Fruit fly (Drosophila melanogaster) whole organism, wandering third instar larva: ENCODE results near the gene ATPsynG.

Experiments used
- Abd-B ChIP-seq: fragments of >200 bp; optimal IDR thresholded peaks from 2 replicates; lab custom pipeline; 2017; ENCODE audit warnings: missing biosample characterization, missing genetic modification characterization
- CG32264 ChIP-seq: fragments of 200-800 bp; sonication (Bioruptor generic); optimal IDR thresholded peaks from 2 replicates; lab custom pipeline; 2016; ENCODE audit warnings: missing biosample characterization, missing genetic modification characterization
- CG9705 ChIP-seq: fragments of 200-800 bp; sonication (Bioruptor generic); optimal IDR thresholded peaks from 2 replicates; lab custom pipeline; 2018; ENCODE audit warnings: missing biosample characterization, mild to moderate bottlenecking, missing genetic modification characterization
- CrebA ChIP-seq: fragments of 200-800 bp; sonication (Bioruptor generic); optimal IDR thresholded peaks from 2 replicates; lab custom pipeline; 2016; ENCODE audit warnings: missing biosample characterization, mild to moderate bottlenecking, missing genetic modification characterization, borderline replicate concordance
- Dfd ChIP-seq: fragments of >200 bp; optimal IDR thresholded peaks from 2 replicates; lab custom pipeline; 2017; ENCODE audit warnings: missing biosample characterization, missing genetic modification characterization
- Dif ChIP-seq: fragments of 200-275, 200-300 bp; sonication (Bioruptor generic); optimal IDR thresholded peaks from 2 replicates; lab custom pipeline; 2018; ENCODE audit warnings: missing biosample characterization, missing genetic modification characterization; ENCODE audit not compliant: partially characterized antibody
- GATAd ChIP-seq: sonication (Bioruptor generic); optimal IDR thresholded peaks from 2 replicates; lab custom pipeline; 2016; ENCODE audit warnings: missing biosample characterization, missing genetic modification characterization
- HLH106 ChIP-seq: fragments of 200-800 bp; optimal IDR thresholded peaks from 3 replicates; lab custom pipeline; 2019; ENCODE audit warnings: missing biosample characterization, mild to moderate bottlenecking, missing genetic modification characterization, moderate library complexity
- Hnf4 ChIP-seq: fragments of 200-800 bp; sonication (Bioruptor generic); optimal IDR thresholded peaks from 2 replicates; lab custom pipeline; 2016; ENCODE audit warnings: missing biosample characterization, mild to moderate bottlenecking, missing genetic modification characterization
- Hr78 ChIP-seq: fragments of >200 bp; optimal IDR thresholded peaks from 2 replicates; lab custom pipeline; 2017; ENCODE audit warnings: missing biosample characterization, missing genetic modification characterization
- Hr83 ChIP-seq: fragments of 200-300 bp; sonication (Bioruptor generic); optimal IDR thresholded peaks from 2 replicates; lab custom pipeline; 2016; ENCODE audit warnings: missing biosample characterization, mild to moderate bottlenecking, missing genetic modification characterization, moderate library complexity; ENCODE audit not compliant: poor library complexity, severe bottlenecking
- Jra ChIP-seq: sonication (Bioruptor generic); optimal IDR thresholded peaks from 2 replicates; lab custom pipeline; 2016; ENCODE audit warnings: missing biosample characterization, missing genetic modification characterization
- Mio ChIP-seq: sonication (Bioruptor generic); optimal IDR thresholded peaks from 2 replicates; lab custom pipeline; 2016; ENCODE audit warnings: missing biosample characterization, missing genetic modification characterization
- Myc ChIP-seq: fragments of >200 bp; optimal IDR thresholded peaks from 2 replicates; lab custom pipeline; 2017
- N ChIP-seq: fragments of >200 bp; optimal IDR thresholded peaks from 2 replicates; lab custom pipeline; 2018; ENCODE audit warnings: missing biosample characterization, missing external identifiers, missing genetic modification characterization
- OdsH ChIP-seq: fragments of 200-800 bp; sonication (Bioruptor generic); optimal IDR thresholded peaks from 2 replicates; lab custom pipeline; 2016; ENCODE audit warnings: missing biosample characterization, mild to moderate bottlenecking, missing genetic modification characterization
- Rel ChIP-seq, 2 experiments: fragments of 200-800 bp; sonication (Bioruptor generic) in 1 of 2; optimal IDR thresholded peaks; 2 replicates in 1 of 2; 3 replicates in 1 of 2; lab custom pipeline; 2016 to 2019; ENCODE audit warnings: mild to moderate bottlenecking in 2 of 2, missing biosample characterization in 2 of 2, missing genetic modification characterization in 2 of 2, moderate library complexity in 1 of 2
- Sp1 ChIP-seq: fragments of 200-800 bp; sonication (Bioruptor generic); optimal IDR thresholded peaks from 3 replicates; lab custom pipeline; 2019; ENCODE audit warnings: missing biosample characterization, mild to moderate bottlenecking, missing genetic modification characterization, moderate library complexity
- Vsx2 ChIP-seq: fragments of 200-300, 225-300 bp; sonication (Bioruptor generic); optimal IDR thresholded peaks from 2 replicates; lab custom pipeline; 2018; ENCODE audit warnings: missing biosample characterization, missing genetic modification characterization; ENCODE audit not compliant: partially characterized antibody
- br ChIP-seq: fragments of 200-800 bp; sonication (Bioruptor generic); optimal IDR thresholded peaks from 2 replicates; lab custom pipeline; 2016; ENCODE audit warnings: missing biosample characterization, missing genetic modification characterization
- brk ChIP-seq: fragments of 200-800 bp; sonication (Bioruptor generic); optimal IDR thresholded peaks from 2 replicates; lab custom pipeline; 2016; ENCODE audit warnings: missing biosample characterization, mild to moderate bottlenecking, missing genetic modification characterization
- dl ChIP-seq, 2 experiments: fragments of 175-275, 200-275 bp in 1 of 2; fragments of 200-275 bp in 1 of 2; sonication (Bioruptor generic); optimal IDR thresholded peaks; lab custom pipeline; 2018; ENCODE audit warnings: mild to moderate bottlenecking in 2 of 2, missing biosample characterization in 2 of 2, missing genetic modification characterization in 2 of 2, moderate library complexity in 2 of 2; ENCODE audit not compliant: partially characterized antibody in 2 of 2, insufficient read depth in 1 of 2
- dmrt93B ChIP-seq: fragments of 200-800 bp; sonication (Bioruptor generic); optimal IDR thresholded peaks from 2 replicates; lab custom pipeline; 2018; ENCODE audit warnings: missing biosample characterization, mild to moderate bottlenecking, missing genetic modification characterization
- dsf ChIP-seq: sonication (Bioruptor generic); optimal IDR thresholded peaks from 2 replicates; lab custom pipeline; 2016; ENCODE audit warnings: missing biosample characterization, missing genetic modification characterization, borderline replicate concordance
- ey ChIP-seq: fragments of 200-800 bp; sonication (Bioruptor generic); optimal IDR thresholded peaks from 2 replicates; lab custom pipeline; 2016; ENCODE audit warnings: missing biosample characterization, missing genetic modification characterization
- foxo ChIP-seq, 2 experiments: fragments of 200-800 bp; sonication (Bioruptor generic); optimal IDR thresholded peaks; 2 replicates in 1 of 2; 3 replicates in 1 of 2; lab custom pipeline; 2016 to 2017; ENCODE audit warnings: missing biosample characterization in 2 of 2, missing genetic modification characterization in 2 of 2
- fru ChIP-seq: fragments of 200-800 bp; sonication (Bioruptor generic); optimal IDR thresholded peaks from 3 replicates; lab custom pipeline; 2016; ENCODE audit warnings: missing biosample characterization, mild to moderate bottlenecking, missing genetic modification characterization
- h ChIP-seq: fragments of 200-800 bp; sonication (Bioruptor generic); optimal IDR thresholded peaks from 3 replicates; lab custom pipeline; 2016; ENCODE audit warnings: missing biosample characterization, mild to moderate bottlenecking, missing genetic modification characterization
- jim ChIP-seq: fragments of 175-275, 200-325 bp; sonication (Bioruptor generic); optimal IDR thresholded peaks from 2 replicates; lab custom pipeline; 2016; ENCODE audit warnings: missing biosample characterization, mild to moderate bottlenecking, missing genetic modification characterization
- lola ChIP-seq: fragments of >200 bp; optimal IDR thresholded peaks from 2 replicates; lab custom pipeline; 2017; ENCODE audit warnings: missing biosample characterization, missing genetic modification characterization
- pan ChIP-seq: fragments of >200 bp; optimal IDR thresholded peaks from 2 replicates; lab custom pipeline; 2017
- psq ChIP-seq: fragments of 200-800 bp; sonication (Bioruptor generic); optimal IDR thresholded peaks from 3 replicates; lab custom pipeline; 2017; ENCODE audit warnings: missing biosample characterization, mild to moderate bottlenecking, missing genetic modification characterization, moderate library complexity
- rgr ChIP-seq: fragments of 200-800 bp; sonication (Bioruptor generic); optimal IDR thresholded peaks from 3 replicates; lab custom pipeline; 2016; ENCODE audit warnings: missing biosample characterization, mild to moderate bottlenecking, missing genetic modification characterization
- sage ChIP-seq: fragments of 200-800 bp; sonication (Bioruptor generic); optimal IDR thresholded peaks from 2 replicates; lab custom pipeline; 2016; ENCODE audit warnings: missing biosample characterization, mild to moderate bottlenecking, missing genetic modification characterization
- sv ChIP-seq: fragments of 200-800 bp; sonication (Bioruptor generic); optimal IDR thresholded peaks from 3 replicates; lab custom pipeline; 2016; ENCODE audit warnings: missing biosample characterization, missing genetic modification characterization
- tai ChIP-seq: sonication (Bioruptor generic); optimal IDR thresholded peaks from 2 replicates; lab custom pipeline; 2016; ENCODE audit warnings: missing biosample characterization, missing genetic modification characterization
- usp ChIP-seq: fragments of >200 bp; optimal IDR thresholded peaks from 2 replicates; lab custom pipeline; 2017; ENCODE audit warnings: missing biosample characterization, missing genetic modification characterization
- woc ChIP-seq: sonication (Bioruptor generic); optimal IDR thresholded peaks from 2 replicates; lab custom pipeline; 2016; ENCODE audit warnings: missing biosample characterization, mild to moderate bottlenecking, missing genetic modification characterization

ATPsynG gene

dm6 chr2L:11004674-11005045 lies 28.5 kb upstream of the ATPsynG start, which contains the start of gene Nup154:
Gene Nup154, plus strand, starts transcription at chr2L:11004820.
- no peak for TF ChIP-seq dl (GFP tag; optimal IDR thresholded peaks at IDR 0.05; lab: Kevin White, UChicago; ENCODE audit: insufficient read depth in 1 of 2, partially characterized antibody in 2 of 2)
- TF ChIP-seq usp (GFP tag; lab: Kevin White, UChicago), result no peak
- TF ChIP-seq Hr83 (GFP tag; lab: Kevin White, UChicago), result no peak
- TF ChIP-seq brk (GFP tag; lab: Kevin White, UChicago), result no peak
- no peak for TF ChIP-seq h (GFP tag; lab: Kevin White, UChicago)
- TF ChIP-seq Dfd (GFP tag; lab: Kevin White, UChicago), result no peak
- no peak for TF ChIP-seq Myc (lab: Kevin White, UChicago)
- TF ChIP-seq CG32264 (GFP tag; lab: Kevin White, UChicago), result no peak
- TF ChIP-seq Sp1 (GFP tag; lab: Kevin White, UChicago), result no peak

dm6 chr2L:11003925-11004673 lies 27.9 kb upstream of the ATPsynG start, which contains the start of gene RpL9:
Gene RpL9, minus strand, starts transcription at chr2L:11004189.
- TF ChIP-seq h (GFP tag; lab: Kevin White, UChicago) (peak; percentile 62), ey (GFP tag; lab: Kevin White, UChicago) (peak; percentile 4), Abd-B (no peak), woc (GFP tag; lab: Kevin White, UChicago) (no peak), GATAd (no peak), rgr (no peak), foxo (GFP tag; optimal IDR thresholded peaks at IDR 0.05; lab: Kevin White, UChicago) (no peak), HLH106 (tag; lab: Kevin White, UChicago) (no peak), Mio (GFP tag; lab: Kevin White, UChicago) (no peak), br (GFP tag; lab: Kevin White, UChicago) (peak; percentile 61), jim (GFP tag; lab: Kevin White, UChicago) (no peak), Dif (GFP tag; lab: Kevin White, UChicago) (no peak), CG9705 (GFP tag; lab: Kevin White, UChicago) (peak; percentile 52), Myc (lab: Kevin White, UChicago) (peak; percentile 59), CrebA (no peak), Rel (GFP tag; optimal IDR thresholded peaks at IDR 0.05; lab: Kevin White, UChicago) (no peak), Rel (tag; optimal IDR thresholded peaks at IDR 0.05; lab: Kevin White, UChicago) (no peak), Dfd (GFP tag; lab: Kevin White, UChicago) (no peak), sv (GFP tag; lab: Kevin White, UChicago) (no peak), Vsx2 (no peak), psq (GFP tag; lab: Kevin White, UChicago) (peak; percentile 32), sage (GFP tag; lab: Kevin White, UChicago) (no peak), Jra (peak; percentile 19), brk (GFP tag; lab: Kevin White, UChicago) (no peak), dsf (no peak), dl (GFP tag; optimal IDR thresholded peaks at IDR 0.05; lab: Kevin White, UChicago; ENCODE audit: insufficient read depth in 1 of 2, partially characterized antibody in 2 of 2) (no peak), pan (lab: Kevin White, UChicago) (no peak), OdsH (peak; percentile 46), CG32264 (GFP tag; lab: Kevin White, UChicago) (no peak), Hr83 (GFP tag; lab: Kevin White, UChicago) (peak; percentile 87), tai (no peak), usp (GFP tag; lab: Kevin White, UChicago) (no peak), dmrt93B (GFP tag; lab: Kevin White, UChicago) (peak; percentile 60), lola (GFP tag; lab: Kevin White, UChicago) (no peak), N (GFP tag; lab: Kevin White, UChicago) (no peak), Hnf4 (peak; percentile 22), Hr78 (GFP tag; lab: Kevin White, UChicago) (no peak), Sp1 (GFP tag; lab: Kevin White, UChicago) (peak; percentile 80), fru (GFP tag; lab: Kevin White, UChicago) (no peak)
